Fruit fly (Drosophila melanogaster) whole organism, embryonic: Measurements from ENCODE around the gene Zn72D.
A peak's percentile ranks its signal among the peaks of the same experiment; 100 is the strongest.

Experiments
- CG10209 ChIP-seq: fragments of 200-800 bp; sonication (Bioruptor generic); optimal IDR thresholded peaks from 3 replicates; lab custom pipeline; 2017; ENCODE audit warnings: missing biosample characterization, mild to moderate bottlenecking, missing genetic modification characterization, missing genetic modification reagents
- CG12219 ChIP-seq: fragments of 200-800 bp; sonication (Bioruptor generic); optimal IDR thresholded peaks from 3 replicates; lab custom pipeline; 2018; ENCODE audit warnings: missing biosample characterization, mild to moderate bottlenecking, missing genetic modification characterization
- CG14050 ChIP-seq: fragments of 200-800 bp; sonication (Bioruptor generic); IDR thresholded peaks from 3 replicates; pipeline ENCODE4 v1.3.6; 2022; ENCODE audit warnings: missing biosample characterization, missing genetic modification characterization
- CG1529 ChIP-seq: fragments of 200-800 bp; sonication (Bioruptor generic); optimal IDR thresholded peaks from 3 replicates; lab custom pipeline; 2018; ENCODE audit warnings: missing biosample characterization, missing genetic modification characterization
- CG1603 ChIP-seq: fragments of 200-800 bp; sonication (Bioruptor generic); optimal IDR thresholded peaks from 2 replicates; lab custom pipeline; 2019; ENCODE audit warnings: missing biosample characterization, mild to moderate bottlenecking, missing genetic modification characterization, moderate library complexity
- CG33557 ChIP-seq: fragments of 200-800 bp; sonication (Bioruptor generic); optimal IDR thresholded peaks from 2 replicates; lab custom pipeline; 2019; ENCODE audit warnings: missing biosample characterization, mild to moderate bottlenecking, missing genetic modification characterization, moderate library complexity
- CG8944 ChIP-seq: fragments of 200-800 bp; sonication (Bioruptor generic); optimal IDR thresholded peaks from 3 replicates; lab custom pipeline; 2016; ENCODE audit warnings: missing biosample characterization, missing genetic modification characterization
- CG9797 ChIP-seq: fragments of 200-800 bp; sonication (Bioruptor generic); optimal IDR thresholded peaks from 3 replicates; lab custom pipeline; 2018; ENCODE audit warnings: missing biosample characterization, mild to moderate bottlenecking, missing genetic modification characterization
- Chrac-16 ChIP-seq: fragments of 200-800 bp; sonication (Bioruptor generic); optimal IDR thresholded peaks from 3 replicates; lab custom pipeline; 2016; ENCODE audit warnings: missing biosample characterization, missing genetic modification characterization
- Dad ChIP-seq: fragments of 200-800 bp; sonication (Bioruptor generic); optimal IDR thresholded peaks from 3 replicates; lab custom pipeline; 2016; ENCODE audit warnings: missing biosample characterization, missing genetic modification characterization
- Dip2 ChIP-seq: fragments of 200-800 bp; sonication (Bioruptor generic); IDR thresholded peaks from 2 replicates; pipeline ENCODE4 v1.3.6; 2022; ENCODE audit warnings: missing biosample characterization, missing genetic modification characterization
- Dref ChIP-seq: fragments of 200-800 bp; sonication (Bioruptor generic); IDR thresholded peaks from 2 replicates; pipeline ENCODE4 v1.3.6; 2022; ENCODE audit warnings: missing biosample characterization, missing genetic modification characterization
- Fer2 ChIP-seq: fragments of 200-800 bp; sonication (Bioruptor generic); optimal IDR thresholded peaks from 2 replicates; lab custom pipeline; 2018; ENCODE audit warnings: missing biosample characterization, mild to moderate bottlenecking, missing genetic modification characterization, moderate library complexity
- Gug ChIP-seq: fragments of 200-800 bp; sonication (Bioruptor generic); IDR thresholded peaks from 4 replicates; pipeline ENCODE4 v1.3.6; 2022; ENCODE audit warnings: missing biosample characterization, missing genetic modification characterization
- HHEX ChIP-seq: fragments of 200-800 bp; sonication (Bioruptor generic); optimal IDR thresholded peaks from 3 replicates; lab custom pipeline; 2017; ENCODE audit warnings: missing biosample characterization, mild to moderate bottlenecking, missing genetic modification characterization, missing genetic modification reagents
- HLHmδ ChIP-seq: fragments of 200-800 bp; sonication (Bioruptor generic); optimal IDR thresholded peaks from 2 replicates; lab custom pipeline; 2018; ENCODE audit warnings: missing biosample characterization, mild to moderate bottlenecking, missing genetic modification characterization, moderate library complexity
- Lhr ChIP-seq: fragments of 200-800 bp; sonication (Bioruptor generic); optimal IDR thresholded peaks from 3 replicates; lab custom pipeline; 2017; ENCODE audit warnings: mild to moderate bottlenecking, missing biosample characterization, missing genetic modification reagents, missing genetic modification characterization
- MESR4 ChIP-seq: fragments of 200-800 bp; sonication (Bioruptor generic); optimal IDR thresholded peaks from 2 replicates; lab custom pipeline; 2018; ENCODE audit warnings: missing biosample characterization, mild to moderate bottlenecking, missing genetic modification characterization, moderate library complexity
- Opbp ChIP-seq: fragments of 200-800 bp; sonication (Bioruptor generic); IDR thresholded peaks from 3 replicates; pipeline ENCODE4 v1.3.6; 2022; ENCODE audit warnings: missing biosample characterization, missing genetic modification characterization; ENCODE audit not compliant: partially characterized antibody
- Ravus ChIP-seq: fragments of 200-800 bp; sonication (Bioruptor generic); IDR thresholded peaks from 2 replicates; pipeline ENCODE4 v1.3.6; 2022; ENCODE audit warnings: missing biosample characterization, missing genetic modification characterization
- Rx ChIP-seq: fragments of 200-800 bp; sonication (Bioruptor generic); IDR thresholded peaks from 2 replicates; pipeline ENCODE4 v1.3.6; 2022; ENCODE audit warnings: missing biosample characterization, missing genetic modification characterization
- Usf ChIP-seq: fragments of 200-800 bp; sonication (Bioruptor generic); optimal IDR thresholded peaks from 2 replicates; lab custom pipeline; 2017; ENCODE audit warnings: missing genotype, missing biosample characterization, missing genetic modification characterization
- ash1 ChIP-seq: fragments of 200-800 bp; sonication (Bioruptor generic); optimal IDR thresholded peaks from 2 replicates; lab custom pipeline; 2018; ENCODE audit warnings: missing biosample characterization, mild to moderate bottlenecking, missing genetic modification characterization
- bcd ChIP-seq: fragments of 200-800 bp; sonication (Bioruptor generic); optimal IDR thresholded peaks from 2 replicates; lab custom pipeline; 2017; ENCODE audit warnings: missing biosample characterization, mild to moderate bottlenecking, missing genetic modification characterization
- ewg ChIP-seq: fragments of 200-800 bp; sonication (Bioruptor generic); optimal IDR thresholded peaks from 3 replicates; lab custom pipeline; 2017; ENCODE audit warnings: mild to moderate bottlenecking, missing biosample characterization, missing genetic modification reagents, missing genetic modification characterization
- fd3F ChIP-seq: fragments of 200-800 bp; sonication (Bioruptor generic); optimal IDR thresholded peaks from 2 replicates; lab custom pipeline; 2018; ENCODE audit warnings: missing biosample characterization, mild to moderate bottlenecking, missing genetic modification characterization, moderate library complexity
- fd96Cb ChIP-seq: fragments of 200-800 bp; sonication (Bioruptor generic); optimal IDR thresholded peaks from 2 replicates; lab custom pipeline; 2018; ENCODE audit warnings: missing biosample characterization, mild to moderate bottlenecking, missing genetic modification characterization, moderate library complexity
- gro ChIP-seq: fragments of 200-800 bp; sonication (Bioruptor generic); optimal IDR thresholded peaks from 2 replicates; lab custom pipeline; 2016; ENCODE audit warnings: missing biosample characterization, missing genetic modification characterization
- gsb-n ChIP-seq: fragments of 200-800 bp; sonication (Bioruptor generic); optimal IDR thresholded peaks from 3 replicates; lab custom pipeline; 2018; ENCODE audit warnings: missing biosample characterization, mild to moderate bottlenecking, missing genetic modification characterization
- her ChIP-seq: fragments of 200-800 bp; sonication (Bioruptor generic); optimal IDR thresholded peaks from 2 replicates; lab custom pipeline; 2016; ENCODE audit warnings: missing biosample characterization, missing genetic modification characterization
- hkb ChIP-seq, 2 experiments: fragments of 200-800 bp in 1 of 2; fragments of >200 bp in 1 of 2; sonication (Bioruptor generic) in 1 of 2; IDR thresholded peaks in 1 of 2; optimal IDR thresholded peaks in 1 of 2; 2 replicates each; pipeline versions ENCODE4 v1.3.6 to Lab custom; 2017 to 2022; ENCODE audit warnings: missing biosample characterization in 1 of 2, missing genetic modification characterization in 1 of 2
- ind ChIP-seq: fragments of 200-800 bp; sonication (Bioruptor generic); optimal IDR thresholded peaks from 3 replicates; lab custom pipeline; 2016; ENCODE audit warnings: missing biosample characterization, missing genetic modification characterization
- insv ChIP-seq, 2 experiments: fragments of 200-800 bp; sonication (Bioruptor generic); optimal IDR thresholded peaks; 3 replicates each; lab custom pipeline; 2016 to 2018; ENCODE audit warnings: missing biosample characterization in 2 of 2, missing genetic modification characterization in 2 of 2
- kay ChIP-seq: fragments of 200-800 bp; sonication (Bioruptor generic); optimal IDR thresholded peaks from 2 replicates; lab custom pipeline; 2016; ENCODE audit warnings: missing biosample characterization, missing genetic modification characterization
- luna ChIP-seq: fragments of 200-800 bp; sonication (Bioruptor generic); optimal IDR thresholded peaks from 2 replicates; lab custom pipeline; 2016; ENCODE audit warnings: missing biosample characterization, missing genetic modification characterization
- nerfin-2 ChIP-seq: fragments of 200-800 bp; sonication (Bioruptor generic); IDR thresholded peaks from 2 replicates; pipeline ENCODE4 v1.3.6; 2022; ENCODE audit warnings: missing biosample characterization, missing genetic modification characterization; ENCODE audit not compliant: partially characterized antibody
- otp ChIP-seq: fragments of 200-800 bp; sonication (Bioruptor generic); IDR thresholded peaks from 3 replicates; pipeline ENCODE4, ENCODE4 v1.3.6; 2022; ENCODE audit warnings: missing biosample characterization, missing genetic modification characterization
- p53 ChIP-seq: fragments of 200-800 bp; sonication (Bioruptor generic); optimal IDR thresholded peaks from 2 replicates; lab custom pipeline; 2016; ENCODE audit warnings: missing biosample characterization, missing genetic modification characterization
- pum ChIP-seq: fragments of 200-800 bp; sonication (Bioruptor generic); optimal IDR thresholded peaks from 2 replicates; lab custom pipeline; 2016; ENCODE audit warnings: missing biosample characterization, missing genetic modification characterization
- sc ChIP-seq, 3 experiments: fragments of >200 bp in 2 of 3; fragments of 200-800 bp in 1 of 3; sonication (Bioruptor generic) in 1 of 3; optimal IDR thresholded peaks; 2 replicates in 2 of 3; 3 replicates in 1 of 3; lab custom pipeline; 2017; ENCODE audit warnings: mild to moderate bottlenecking in 1 of 3, missing biosample characterization in 1 of 3, missing genetic modification characterization in 1 of 3, missing genetic modification reagents in 1 of 3
- sima ChIP-seq: fragments of 200-800 bp; sonication (Bioruptor generic); optimal IDR thresholded peaks from 2 replicates; lab custom pipeline; 2016; ENCODE audit warnings: missing biosample characterization, missing genetic modification characterization
- sisA ChIP-seq: fragments of 200-800 bp; sonication (Bioruptor generic); IDR thresholded peaks from 2 replicates; pipeline ENCODE4 v1.3.6; 2022; ENCODE audit warnings: missing biosample characterization, missing genetic modification characterization
- so ChIP-seq: fragments of 200-800 bp; sonication (Bioruptor generic); IDR thresholded peaks from 3 replicates; pipeline ENCODE4 v1.3.6; 2022; ENCODE audit warnings: missing biosample characterization, missing genetic modification characterization
- sob ChIP-seq: fragments of 200-800 bp; sonication (Bioruptor generic); IDR thresholded peaks from 2 replicates; pipeline ENCODE4 v1.3.6; 2022; ENCODE audit warnings: missing biosample characterization, missing genetic modification characterization
- usp ChIP-seq: fragments of >200 bp; optimal IDR thresholded peaks from 2 replicates; lab custom pipeline; 2017; ENCODE audit warnings: missing biosample characterization, missing genetic modification characterization
- z ChIP-seq: fragments of 200-800 bp; sonication (Bioruptor generic); IDR thresholded peaks from 3 replicates; pipeline ENCODE4 v1.3.6; 2022; ENCODE audit warnings: missing biosample characterization, missing genetic modification characterization
- zen ChIP-seq: fragments of 200-800 bp; sonication (Bioruptor generic); optimal IDR thresholded peaks from 3 replicates; lab custom pipeline; 2018; ENCODE audit warnings: missing biosample characterization, mild to moderate bottlenecking, missing genetic modification characterization, moderate library complexity

Zn72D gene

dm6 chr3L:16132067-16132418 lies 19.6 kb upstream of the Zn72D start (continued):
- 0 out of 2 replicates have a peak, but pooled peaks have one; percentile 3 for TF ChIP-seq Rx
- TF ChIP-seq MESR4 = peak; percentile 60
- TF ChIP-seq luna = no peak
- no peak for TF ChIP-seq otp (GFP tag; lab: Robert Waterston, UW)
- no peak for TF ChIP-seq fd96Cb
- no peak for TF ChIP-seq Usf (GFP tag; lab: Kevin White, UChicago)
- TF ChIP-seq pum (GFP tag; lab: Kevin White, UChicago) = no peak
- TF ChIP-seq gro (GFP tag; lab: Kevin White, UChicago) = no peak
- no peak for TF ChIP-seq sc (optimal IDR thresholded peaks at IDR 0.05; lab: Kevin White, UChicago)
- no peak for TF ChIP-seq sc (GFP tag; optimal IDR thresholded peaks at IDR 0.05; lab: Kevin White, UChicago)
- TF ChIP-seq insv (GFP tag; optimal IDR thresholded peaks at IDR 0.05; lab: Kevin White, UChicago) = no peak

DNA sequence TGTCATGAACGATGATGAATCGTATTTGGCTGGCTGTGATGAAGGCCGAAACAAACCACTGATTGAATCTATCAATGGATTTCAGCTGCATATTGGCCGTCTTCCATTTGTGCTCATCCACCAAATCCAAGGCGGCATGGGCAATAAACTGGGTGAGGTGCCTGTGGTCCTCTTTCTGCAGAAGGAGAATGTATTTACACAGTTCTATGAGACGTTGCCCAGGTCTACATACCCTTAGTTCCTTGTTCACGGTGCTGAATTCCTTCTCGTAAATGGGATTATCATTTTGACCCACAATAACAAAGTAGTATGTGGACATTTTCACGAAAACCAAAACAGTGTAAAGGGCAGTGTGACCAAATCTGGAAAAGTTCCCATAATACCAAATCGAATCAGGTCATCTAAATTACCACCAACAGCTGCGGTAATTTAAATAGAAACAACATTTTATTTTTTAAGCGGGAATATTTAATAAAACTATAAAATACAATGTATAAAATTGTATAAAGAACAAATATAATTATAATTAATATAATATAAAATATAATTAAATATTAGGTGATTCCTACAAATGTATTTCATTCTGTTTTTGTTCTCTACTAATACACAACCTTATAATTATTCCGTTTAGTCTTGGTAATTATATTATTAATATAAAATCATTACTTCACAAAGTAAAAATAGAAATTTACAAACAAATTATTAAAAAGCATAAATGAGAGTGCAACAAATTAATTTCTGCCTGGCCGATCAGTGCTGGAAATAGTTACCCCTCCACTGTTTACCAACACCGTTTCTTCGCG lies 19.0 kb upstream of the Zn72D start, which contains the start of the genes Trs20 and elg1:
TSS of gene Trs20 (minus strand) at position 369 of the 803 bp plus-strand sequence.
TSS of gene elg1 (plus strand) at position 765 of the 803 bp plus-strand sequence.
- peak; percentile 51 for TF ChIP-seq CG9797 (GFP tag; lab: Kevin White, UChicago)
- peak; percentile 51 for TF ChIP-seq CG33557
- no peak for TF ChIP-seq ewg (GFP tag; lab: Kevin White, UChicago)
- no peak for TF ChIP-seq HLHmδ (GFP tag; lab: Kevin White, UChicago)
- peak; percentile 85 for TF ChIP-seq gsb-n (tag; lab: Kevin White, UChicago)
- TF ChIP-seq her = no peak
- TF ChIP-seq Fer2 = peak; percentile 24
- peak; percentile 56 for TF ChIP-seq CG10209 (GFP tag; lab: Kevin White, UChicago)
- no peak for TF ChIP-seq hkb (optimal IDR thresholded peaks at IDR 0.05; lab: Kevin White, UChicago)
- 0 out of 2 replicates have a peak, but pooled peaks have one; percentile 25 for TF ChIP-seq hkb (GFP tag; IDR thresholded peaks at IDR 0.05; lab: Robert Waterston, UW)
- peak; percentile 6; the same call in 1 of the 4 replicates for TF ChIP-seq Gug (GFP tag; lab: Robert Waterston, UW)
- TF ChIP-seq Dad = no peak
- peak; percentile 39 for TF ChIP-seq ind
- no peak for TF ChIP-seq Lhr (GFP tag; lab: Kevin White, UChicago)
- no peak for TF ChIP-seq CG12219 (GFP tag; lab: Kevin White, UChicago)
- TF ChIP-seq sima (GFP tag; lab: Kevin White, UChicago) = no peak
- no peak for TF ChIP-seq Dref (GFP tag; lab: Robert Waterston, UW)
- TF ChIP-seq bcd (GFP tag; lab: Kevin White, UChicago) = peak; percentile 2
- no peak for TF ChIP-seq Dip2 (GFP tag; lab: Robert Waterston, UW)
- TF ChIP-seq HHEX = no peak
- TF ChIP-seq p53 (GFP tag; lab: Kevin White, UChicago) = no peak
- TF ChIP-seq CG14050 (GFP tag; lab: Robert Waterston, UW) = no peak
- no peak for TF ChIP-seq usp
- no peak for TF ChIP-seq CG8944 (GFP tag; lab: Kevin White, UChicago)
- peak; percentile 46 for TF ChIP-seq zen
- no peak for TF ChIP-seq nerfin-2 (GFP tag; lab: Robert Waterston, UW)
- TF ChIP-seq kay (GFP tag; lab: Kevin White, UChicago) = no peak
- TF ChIP-seq sisA (GFP tag; lab: Robert Waterston, UW) = no peak; the same call in 1 of the 2 replicates
- TF ChIP-seq pum (GFP tag; lab: Kevin White, UChicago) = no peak
- peak; percentile 42; the same call in 1 of the 3 replicates for TF ChIP-seq Opbp (GFP tag; lab: Robert Waterston, UW)
- peak; percentile 21 for TF ChIP-seq Chrac-16 (GFP tag; lab: Kevin White, UChicago)
- TF ChIP-seq fd3F (GFP tag; lab: Kevin White, UChicago) = peak; percentile 46
- no peak for TF ChIP-seq CG1529
- TF ChIP-seq fd96Cb = no peak
- TF ChIP-seq so (GFP tag; lab: Robert Waterston, UW) = no peak
- no peak for TF ChIP-seq z (GFP tag; lab: Robert Waterston, UW)
- TF ChIP-seq ash1 (GFP tag; lab: Kevin White, UChicago) = no peak
- TF ChIP-seq CG1603 (tag; lab: Kevin White, UChicago) = peak; percentile 43
- no peak for TF ChIP-seq Ravus (GFP tag; lab: Robert Waterston, UW)
- TF ChIP-seq sob (GFP tag; lab: Robert Waterston, UW) = peak; percentile 59
